Worm (Caenorhabditis elegans) whole organism, L4/young adult: Measurements from ENCODE around the gene zig-2.

Source experiments
- W03F9.2 ChIP-seq: fragments of 150-350 bp; optimal IDR thresholded peaks from 2 replicates; lab custom pipeline; 2014; ENCODE audit warnings: missing biosample characterization, missing genetic modification characterization
- dao-5 ChIP-seq: sonication (generic microtip); optimal IDR thresholded peaks from 2 replicates; lab custom pipeline; 2016; ENCODE audit warnings: missing genotype, missing genetic modification characterization, moderate library complexity, missing compliant biosample characterization
- him-1 ChIP-seq: sonication (generic microtip); optimal IDR thresholded peaks from 2 replicates; lab custom pipeline; 2016; ENCODE audit warnings: missing genotype, missing genetic modification reagents, missing genetic modification characterization, missing compliant biosample characterization

The zig-2 gene

ce11 chrX:12348329-12348728, 7.1 kb upstream of the zig-2 start, which contains the start of gene F42F12.14:
Gene F42F12.14, plus strand, starts transcription at chrX:12348629.
- TF ChIP-seq W03F9.2 (tag; lab: Kevin White, UChicago): no peak
- TF ChIP-seq dao-5 (tag; lab: Kevin White, UChicago): no peak
- no peak for TF ChIP-seq him-1 (tag; lab: Kevin White, UChicago)

ce11 chrX:12347822-12348221, 6.6 kb upstream of the zig-2 start:
- TF ChIP-seq dao-5 (tag; lab: Kevin White, UChicago) (peak; percentile 51), him-1 (tag; lab: Kevin White, UChicago) (no peak), W03F9.2 (tag; lab: Kevin White, UChicago) (peak; percentile 28)

- TF ChIP-seq W03F9.2 (tag; lab: Kevin White, UChicago): no peak
- no peak for TF ChIP-seq him-1 (tag; lab: Kevin White, UChicago)
- no peak for TF ChIP-seq dao-5 (tag; lab: Kevin White, UChicago)
These were observed 5.5 kb upstream of the zig-2 start, which contains the start of gene F42F12.11 for ce11 chrX:12346729-12347128. Gene F42F12.11, plus strand, starts transcription at chrX:12347029.

- TF ChIP-seq him-1 (tag; lab: Kevin White, UChicago) (no peak), dao-5 (tag; lab: Kevin White, UChicago) (no peak), W03F9.2 (tag; lab: Kevin White, UChicago) (no peak)
These were observed 2.0 kb upstream of the zig-2 start, which contains the start of the genes nspc-9 and nspc-10 for ce11 chrX:12343279-12343678. Gene nspc-9, minus strand, starts transcription at chrX:12343379. Gene nspc-10, plus strand, starts transcription at chrX:12343609.

- no peak for TF ChIP-seq W03F9.2 (tag; lab: Kevin White, UChicago)
- no peak for TF ChIP-seq dao-5 (tag; lab: Kevin White, UChicago)
- no peak for TF ChIP-seq him-1 (tag; lab: Kevin White, UChicago)
These were observed 3.3 kb downstream of the zig-2 start, which contains the start of gene srd-44 for ce11 chrX:12337846-12338490. Gene srd-44, plus strand, starts transcription at chrX:12338440.

- TF ChIP-seq dao-5 (tag; lab: Kevin White, UChicago): no peak
- TF ChIP-seq W03F9.2 (tag; lab: Kevin White, UChicago): no peak
- no peak for TF ChIP-seq him-1 (tag; lab: Kevin White, UChicago)
These were observed 5.4 kb downstream of the zig-2 start, which contains the start of gene srd-48 for ce11 chrX:12335808-12336207. Gene srd-48, plus strand, starts transcription at chrX:12336108.

ce11 chrX:12333479-12333878, 7.8 kb downstream of the zig-2 start, which contains the start of gene srd-47:
Gene srd-47, plus strand, starts transcription at chrX:12333642.
- TF ChIP-seq W03F9.2 (tag; lab: Kevin White, UChicago) (no peak), dao-5 (tag; lab: Kevin White, UChicago) (no peak), him-1 (tag; lab: Kevin White, UChicago) (no peak)

- TF ChIP-seq him-1 (tag; lab: Kevin White, UChicago) (no peak), W03F9.2 (tag; lab: Kevin White, UChicago) (no peak), dao-5 (tag; lab: Kevin White, UChicago) (no peak)
These were observed 9.4 kb downstream of the zig-2 start, which contains the start of gene srd-46 for ce11 chrX:12331795-12332194. Gene srd-46, plus strand, starts transcription at chrX:12332095.

- TF ChIP-seq him-1 (tag; lab: Kevin White, UChicago) (no peak), dao-5 (tag; lab: Kevin White, UChicago) (no peak), W03F9.2 (tag; lab: Kevin White, UChicago) (no peak)
These were observed 12.6 kb downstream of the zig-2 start, which contains the start of gene srd-45 for ce11 chrX:12328676-12329075. Gene srd-45, plus strand, starts transcription at chrX:12328976.

- TF ChIP-seq W03F9.2 (tag; lab: Kevin White, UChicago) (no peak), him-1 (tag; lab: Kevin White, UChicago) (no peak), dao-5 (tag; lab: Kevin White, UChicago) (no peak)
These were observed 14.8 kb downstream of the zig-2 start, which contains the start of gene srd-41 for ce11 chrX:12326424-12326823. Gene srd-41, plus strand, starts transcription at chrX:12326724.

ce11 chrX:12323439-12323838, 17.8 kb downstream of the zig-2 start, which contains the start of gene srd-40:
Gene srd-40, plus strand, starts transcription at chrX:12323739.
- TF ChIP-seq him-1 (tag; lab: Kevin White, UChicago): no peak
- TF ChIP-seq W03F9.2 (tag; lab: Kevin White, UChicago): no peak
- no peak for TF ChIP-seq dao-5 (tag; lab: Kevin White, UChicago)

ce11 chrX:12321357-12321756, 19.9 kb downstream of the zig-2 start, which contains the start of gene F17A2.13:
Gene F17A2.13, plus strand, starts transcription at chrX:12321657.
- no peak for TF ChIP-seq W03F9.2 (tag; lab: Kevin White, UChicago)
- TF ChIP-seq dao-5 (tag; lab: Kevin White, UChicago): no peak
- no peak for TF ChIP-seq him-1 (tag; lab: Kevin White, UChicago)

ce11 chrX:12320737-12321136, 20.5 kb downstream of the zig-2 start, which contains the start of gene ceh-40:
Gene ceh-40, minus strand, starts transcription at chrX:12320777.
- no peak for TF ChIP-seq him-1 (tag; lab: Kevin White, UChicago)
